Worm (Caenorhabditis elegans) whole organism, young adult: ENCODE data around the gene C47D2.1.

Source experiments
- B0336.3 ChIP-seq: fragments of 200-800 bp; sonication (Bioruptor generic); IDR thresholded peaks from 2 replicates; pipeline ENCODE4 v1.3.6; 2022; ENCODE audit warnings: missing genetic modification characterization, missing compliant biosample characterization
- C06A6.2 ChIP-seq: fragments of 200-800 bp; sonication (Bioruptor generic); conservative IDR thresholded peaks from 2 replicates; pipeline ENCODE4 v1.3.6; 2022; ENCODE audit warnings: missing genetic modification characterization, missing compliant biosample characterization
- C17E4.6 ChIP-seq: fragments of 200-800 bp; sonication (Bioruptor generic); IDR thresholded peaks from 2 replicates; pipeline ENCODE4 v1.3.6; 2022; ENCODE audit warnings: missing genetic modification reagents, missing genetic modification characterization, missing compliant biosample characterization
- F22D6.2 ChIP-seq: sonication (generic microtip); optimal IDR thresholded peaks from 2 replicates; lab custom pipeline; 2016; ENCODE audit warnings: mild to moderate bottlenecking, missing genetic modification characterization, missing compliant biosample characterization
- F23B12.7 ChIP-seq: sonication (generic microtip); optimal IDR thresholded peaks from 2 replicates; lab custom pipeline; 2017; ENCODE audit warnings: missing genetic modification characterization, mild to moderate bottlenecking, missing compliant biosample characterization, antibody characterized with exemption, moderate library complexity; ENCODE audit not compliant: insufficient read depth
- Y95B8A.8 ChIP-seq: fragments of 200-800 bp; sonication (Bioruptor generic); IDR thresholded peaks from 2 replicates; pipeline ENCODE4 v1.3.6; 2022; ENCODE audit warnings: missing genetic modification reagents, missing genetic modification characterization, missing compliant biosample characterization
- ZK185.1 ChIP-seq: sonication (generic microtip); optimal IDR thresholded peaks from 2 replicates; lab custom pipeline; 2016; ENCODE audit warnings: mild to moderate bottlenecking, missing genetic modification characterization, missing compliant biosample characterization; ENCODE audit not compliant: poor library complexity, severe bottlenecking
- akir-1 ChIP-seq: fragments of 200-800 bp; sonication (Bioruptor generic); optimal IDR thresholded peaks from 2 replicates; lab custom pipeline; 2018; ENCODE audit warnings: mild to moderate bottlenecking, missing genetic modification characterization, moderate library complexity, missing compliant biosample characterization
- aptf-3 ChIP-seq: fragments of 200-800 bp; sonication (Bioruptor generic); IDR thresholded peaks from 2 replicates; pipeline ENCODE4 v1.3.6; 2022; ENCODE audit warnings: missing genetic modification characterization, missing compliant biosample characterization
- atf-7 ChIP-seq: sonication (generic microtip); optimal IDR thresholded peaks from 2 replicates; lab custom pipeline; 2017; ENCODE audit warnings: mild to moderate bottlenecking, missing genetic modification characterization, missing compliant biosample characterization
- bed-2 ChIP-seq: fragments of 200-800 bp; sonication (Bioruptor generic); IDR thresholded peaks from 2 replicates; pipeline ENCODE4 v1.3.6; 2022; ENCODE audit warnings: missing genetic modification reagents, missing genetic modification characterization, missing compliant biosample characterization
- cebp-1 ChIP-seq, 2 experiments: fragments of 200-800 bp in 1 of 2; sonication (Bioruptor generic) in 1 of 2; sonication (generic microtip) in 1 of 2; IDR thresholded peaks in 1 of 2; optimal IDR thresholded peaks in 1 of 2; 2 replicates each; pipeline versions ENCODE4 v1.3.6 to Lab custom; 2017 to 2022; ENCODE audit warnings: missing compliant biosample characterization in 2 of 2, missing genetic modification characterization in 2 of 2, mild to moderate bottlenecking in 1 of 2, missing genetic modification reagents in 1 of 2, moderate library complexity in 1 of 2
- cebp-2 ChIP-seq: fragments of 200-800 bp; sonication (Bioruptor generic); IDR thresholded peaks from 2 replicates; pipeline ENCODE4 v1.3.6; 2022; ENCODE audit warnings: missing genetic modification characterization, missing compliant biosample characterization
- ceh-100 ChIP-seq: fragments of 200-800 bp; sonication (Bioruptor generic); IDR thresholded peaks from 2 replicates; pipeline ENCODE4 v1.3.6; 2022; ENCODE audit warnings: missing genetic modification reagents, missing genetic modification characterization, missing compliant biosample characterization
- ceh-27 ChIP-seq: fragments of 200-800 bp; sonication (Bioruptor generic); optimal IDR thresholded peaks from 2 replicates; lab custom pipeline; 2018; ENCODE audit warnings: mild to moderate bottlenecking, missing genetic modification characterization, moderate library complexity, missing compliant biosample characterization
- ceh-79 ChIP-seq: sonication (generic microtip); optimal IDR thresholded peaks from 2 replicates; lab custom pipeline; 2017; ENCODE audit warnings: mild to moderate bottlenecking, missing genetic modification characterization, missing compliant biosample characterization
- die-1 ChIP-seq: sonication (generic microtip); optimal IDR thresholded peaks from 2 replicates; lab custom pipeline; 2016; ENCODE audit warnings: missing genotype, mild to moderate bottlenecking, missing genetic modification characterization, missing compliant biosample characterization
- dox-1 ChIP-seq: fragments of 200-800 bp; sonication (Bioruptor generic); IDR thresholded peaks from 2 replicates; pipeline ENCODE4 v1.3.6; 2022; ENCODE audit warnings: missing genetic modification reagents, missing genetic modification characterization, missing compliant biosample characterization
- ets-4 ChIP-seq: fragments of 200-800 bp; sonication (Bioruptor generic); optimal IDR thresholded peaks from 2 replicates; lab custom pipeline; 2018; ENCODE audit warnings: mild to moderate bottlenecking, missing genetic modification characterization, missing compliant biosample characterization
- gei-17 ChIP-seq: fragments of 200-800 bp; sonication (Bioruptor generic); optimal IDR thresholded peaks from 2 replicates; lab custom pipeline; 2018; ENCODE audit warnings: mild to moderate bottlenecking, missing genetic modification characterization, missing compliant biosample characterization
- hmg-1.2 ChIP-seq: fragments of 200-800 bp; sonication (Bioruptor generic); IDR thresholded peaks from 2 replicates; pipeline ENCODE4 v1.3.6; 2022; ENCODE audit warnings: missing genetic modification reagents, missing genetic modification characterization, missing compliant biosample characterization
- let-607 ChIP-seq, 2 experiments: fragments of 200-800 bp in 1 of 2; sonication (Bioruptor generic) in 1 of 2; sonication (generic microtip) in 1 of 2; optimal IDR thresholded peaks; 2 replicates each; lab custom pipeline; 2016 to 2018; ENCODE audit warnings: mild to moderate bottlenecking in 2 of 2, missing compliant biosample characterization in 2 of 2, missing genetic modification characterization in 2 of 2, moderate library complexity in 2 of 2, missing genotype in 1 of 2
- lin-26 ChIP-seq: fragments of 200-800 bp; sonication (Bioruptor generic); IDR thresholded peaks from 2 replicates; pipeline ENCODE4 v1.3.6; 2022; ENCODE audit warnings: missing genetic modification reagents, missing genetic modification characterization, missing compliant biosample characterization
- lin-40 ChIP-seq: sonication (generic microtip); optimal IDR thresholded peaks from 2 replicates; lab custom pipeline; 2016; ENCODE audit warnings: missing genetic modification characterization, mild to moderate bottlenecking, missing compliant biosample characterization, missing genotype, missing genetic modification reagents
- lin-54 ChIP-seq: fragments of 200-800 bp; sonication (Bioruptor generic); optimal IDR thresholded peaks from 2 replicates; lab custom pipeline; 2018; ENCODE audit warnings: mild to moderate bottlenecking, missing genetic modification characterization, missing compliant biosample characterization
- lir-1 ChIP-seq: fragments of 200-800 bp; sonication (Bioruptor generic); conservative IDR thresholded peaks from 2 replicates; pipeline ENCODE4 v1.3.6; 2022; ENCODE audit warnings: missing genetic modification reagents, missing genetic modification characterization, missing compliant biosample characterization
- mcd-1 ChIP-seq: fragments of 200-800 bp; sonication (Bioruptor generic); IDR thresholded peaks from 2 replicates; pipeline ENCODE4 v1.3.6; 2022; ENCODE audit warnings: missing genetic modification reagents, missing genetic modification characterization, missing compliant biosample characterization
- mes-4 ChIP-seq: sonication (generic microtip); optimal IDR thresholded peaks from 2 replicates; lab custom pipeline; 2016; ENCODE audit warnings: missing genotype, missing genetic modification characterization, missing compliant biosample characterization
- mxl-1 ChIP-seq: sonication (generic microtip); optimal IDR thresholded peaks from 2 replicates; lab custom pipeline; 2016; ENCODE audit warnings: missing genetic modification characterization, missing compliant biosample characterization
- nfyb-1 ChIP-seq: fragments of 200-800 bp; sonication (Bioruptor generic); IDR thresholded peaks from 2 replicates; pipeline ENCODE4 v1.3.6; 2022; ENCODE audit warnings: missing genetic modification reagents, missing genetic modification characterization, missing compliant biosample characterization
- nhr-120 ChIP-seq: fragments of 200-800 bp; sonication (Bioruptor generic); IDR thresholded peaks from 2 replicates; pipeline ENCODE4 v1.3.6; 2022; ENCODE audit warnings: missing genetic modification characterization, missing compliant biosample characterization
- nhr-179 ChIP-seq: sonication (generic microtip); optimal IDR thresholded peaks from 2 replicates; lab custom pipeline; 2016; ENCODE audit warnings: mild to moderate bottlenecking, missing genetic modification characterization, missing compliant biosample characterization
- nhr-80 ChIP-seq: sonication (generic microtip); optimal IDR thresholded peaks from 2 replicates; lab custom pipeline; 2016; ENCODE audit warnings: missing genetic modification characterization, missing compliant biosample characterization
- pbrm-1 ChIP-seq: fragments of 200-800 bp; sonication (Bioruptor generic); IDR thresholded peaks from 2 replicates; pipeline ENCODE4 v1.3.6; 2022; ENCODE audit warnings: missing genetic modification reagents, missing genetic modification characterization, missing compliant biosample characterization
- pha-4 ChIP-seq: fragments of 150-350 bp; sonication (generic microtip); optimal IDR thresholded peaks from 2 replicates; lab custom pipeline; 2014; ENCODE audit warnings: missing biosample characterization, missing genetic modification reagents, missing genetic modification characterization
- rcor-1 ChIP-seq: fragments of 200-800 bp; sonication (Bioruptor generic); IDR thresholded peaks from 2 replicates; pipeline ENCODE4 v1.3.6; 2022; ENCODE audit warnings: missing genetic modification reagents, missing genetic modification characterization, missing compliant biosample characterization
- repo-1 ChIP-seq: sonication (generic microtip); optimal IDR thresholded peaks from 2 replicates; lab custom pipeline; 2017; ENCODE audit warnings: mild to moderate bottlenecking, missing genetic modification characterization, missing compliant biosample characterization
- snpc-3.4 ChIP-seq: sonication (generic microtip); optimal IDR thresholded peaks from 2 replicates; lab custom pipeline; 2017; ENCODE audit warnings: missing genetic modification characterization, mild to moderate bottlenecking, missing compliant biosample characterization, antibody characterized with exemption, moderate library complexity, missing genotype, missing genetic modification reagents
- snpc-4 ChIP-seq, 5 experiments: fragments of 150-350 bp in 1 of 5; sonication (generic microtip) in 4 of 5; optimal IDR thresholded peaks; 2 replicates each; lab custom pipeline; 2014 to 2018; ENCODE audit warnings: missing genetic modification characterization in 5 of 5, missing biosample characterization in 3 of 5, antibody characterized with exemption in 2 of 5, mild to moderate bottlenecking in 2 of 5, missing compliant biosample characterization in 2 of 5, missing genotype in 2 of 5, moderate library complexity in 2 of 5, missing genetic modification reagents in 1 of 5
- somi-1 ChIP-seq: fragments of 200-800 bp; sonication (Bioruptor generic); optimal IDR thresholded peaks from 2 replicates; lab custom pipeline; 2018; ENCODE audit warnings: mild to moderate bottlenecking, missing genetic modification characterization, missing compliant biosample characterization
- tlf-1 ChIP-seq: fragments of 200-800 bp; sonication (Bioruptor generic); optimal IDR thresholded peaks from 2 replicates; lab custom pipeline; 2018; ENCODE audit warnings: mild to moderate bottlenecking, missing genetic modification characterization, missing compliant biosample characterization
- unc-62 ChIP-seq: fragments of 150-350 bp; optimal IDR thresholded peaks from 2 replicates; lab custom pipeline; 2014; ENCODE audit warnings: missing biosample characterization, missing genetic modification reagents, missing genetic modification characterization
- zfh-2 ChIP-seq: fragments of 200-800 bp; sonication (Bioruptor generic); conservative IDR thresholded peaks from 2 replicates; pipeline ENCODE4 v1.3.6; 2022; ENCODE audit warnings: missing genetic modification reagents, missing genetic modification characterization, missing compliant biosample characterization
- ztf-26 ChIP-seq: sonication (generic microtip); optimal IDR thresholded peaks from 2 replicates; lab custom pipeline; 2017; ENCODE audit warnings: missing genetic modification characterization, missing compliant biosample characterization

C47D2.1 gene

DNA sequence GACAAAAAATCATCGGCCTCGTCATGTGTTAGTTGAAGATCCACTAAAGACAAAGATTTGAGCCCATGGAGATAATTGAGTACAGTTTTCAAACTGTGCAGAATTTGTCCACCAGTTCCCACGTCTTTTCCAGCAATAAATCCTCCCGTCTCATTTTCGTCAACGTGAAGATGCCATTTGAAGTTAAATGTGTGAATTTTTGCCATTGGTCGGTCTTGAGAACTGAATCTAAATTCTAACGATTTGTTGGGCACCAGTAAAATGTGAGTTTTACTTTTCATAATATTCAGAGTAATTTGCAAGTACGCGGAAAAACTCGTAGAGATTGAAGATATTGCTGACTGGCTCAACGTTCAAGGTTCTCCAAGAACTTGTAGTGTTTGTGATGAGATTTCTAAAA is 15.7 kb downstream of the C47D2.1 start:
- TF ChIP-seq nhr-120 (GFP tag; lab: Robert Waterston, UW) (no peak), mxl-1 (no peak), ceh-79 (tag; lab: Kevin White, UChicago) (no peak), aptf-3 (GFP tag; lab: Robert Waterston, UW) (no peak), F22D6.2 (tag; lab: Kevin White, UChicago) (no peak), ZK185.1 (tag; lab: Kevin White, UChicago) (no peak), tlf-1 (no peak), zfh-2 (no peak), snpc-4 (GFP tag; optimal IDR thresholded peaks at IDR 0.05; lab: Kevin White, UChicago) (no peak), snpc-4 (tag; optimal IDR thresholded peaks at IDR 0.05; lab: Kevin White, UChicago) (no peak), nhr-80 (tag; lab: Kevin White, UChicago) (no peak), die-1 (tag; lab: Kevin White, UChicago) (no peak), snpc-3.4 (tag; lab: Kevin White, UChicago) (no peak), pha-4 (no peak), atf-7 (tag; lab: Kevin White, UChicago) (no peak)

DNA sequence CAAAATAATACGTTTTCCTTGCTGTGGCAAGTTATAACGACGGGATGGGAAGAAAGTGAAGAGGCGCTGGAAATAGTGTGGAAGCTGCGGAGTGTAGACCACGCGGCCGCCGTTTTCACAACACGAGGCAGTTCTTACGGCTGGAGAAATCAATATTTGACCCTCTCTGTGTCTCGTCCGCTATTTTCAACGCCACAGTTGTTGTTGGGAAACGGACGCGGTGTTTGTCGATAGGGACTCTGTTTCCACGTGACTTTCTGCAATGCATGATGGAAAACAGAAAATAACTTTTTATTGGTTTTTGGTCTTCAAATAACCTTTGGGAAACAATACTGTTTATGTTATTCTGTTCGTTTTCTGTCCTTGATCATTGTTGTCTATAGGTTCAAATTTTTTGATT is 17.0 kb downstream of the C47D2.1 start, which contains the start of gene K02A6.3:
TSS of gene K02A6.3 (minus strand) at position 74 of the 400 bp plus-strand sequence.
- no peak for TF ChIP-seq akir-1 (GFP tag; lab: Kevin White, UChicago)
- no peak for TF ChIP-seq C17E4.6
- peak; percentile 91 for TF ChIP-seq B0336.3
- TF ChIP-seq mcd-1: peak; percentile 54
- peak; percentile 78 for TF ChIP-seq hmg-1.2 (GFP tag; lab: Robert Waterston, UW)
- TF ChIP-seq tlf-1: peak; percentile 66
- peak; percentile 42; the same call in 1 of the 2 replicates for TF ChIP-seq lin-26 (GFP tag; lab: Robert Waterston, UW)
- TF ChIP-seq gei-17 (GFP tag; lab: Kevin White, UChicago): peak; percentile 75
- no peak for TF ChIP-seq mes-4 (tag; lab: Kevin White, UChicago)
- TF ChIP-seq rcor-1 (GFP tag; lab: Robert Waterston, UW): peak; percentile 21; the same call in 1 of the 2 replicates
- TF ChIP-seq snpc-4 (GFP tag; optimal IDR thresholded peaks at IDR 0.05; lab: Kevin White, UChicago): no peak
- peak in 2 of 4 experiments; percentile 51 for TF ChIP-seq snpc-4 (tag; optimal IDR thresholded peaks at IDR 0.05; lab: Kevin White, UChicago)
- peak; percentile 57 for TF ChIP-seq repo-1
- TF ChIP-seq lir-1 (GFP tag; lab: Robert Waterston, UW): 0 out of 2 replicates have a peak, but pooled peaks have one; percentile 22
- peak; percentile 88 for TF ChIP-seq dox-1 (GFP tag; lab: Robert Waterston, UW)
- TF ChIP-seq cebp-2 (GFP tag; lab: Robert Waterston, UW): no peak
- peak; percentile 46 for TF ChIP-seq lin-54
- TF ChIP-seq bed-2 (GFP tag; lab: Robert Waterston, UW): no peak
- TF ChIP-seq nfyb-1 (GFP tag; lab: Robert Waterston, UW): peak; percentile 76
- peak; percentile 57; the same call in 1 of the 2 replicates for TF ChIP-seq Y95B8A.8 (GFP tag; lab: Robert Waterston, UW)
- TF ChIP-seq F22D6.2 (tag; lab: Kevin White, UChicago): peak; percentile 78
- TF ChIP-seq F23B12.7 (tag; lab: Kevin White, UChicago): peak; percentile 51
- TF ChIP-seq ceh-100 (GFP tag; lab: Robert Waterston, UW): peak; percentile 34; the same call in 1 of the 2 replicates
- peak; percentile 51 for TF ChIP-seq ets-4
- no peak for TF ChIP-seq nhr-179
- TF ChIP-seq atf-7 (tag; lab: Kevin White, UChicago): peak; percentile 74
- peak; percentile 86 for TF ChIP-seq somi-1 (GFP tag; lab: Kevin White, UChicago)
- TF ChIP-seq ztf-26 (tag; lab: Kevin White, UChicago): peak; percentile 90
- TF ChIP-seq die-1 (tag; lab: Kevin White, UChicago): peak; percentile 2
- TF ChIP-seq C06A6.2 (GFP tag; lab: Robert Waterston, UW): peak; percentile 82
- no peak for TF ChIP-seq ceh-79 (tag; lab: Kevin White, UChicago)
- TF ChIP-seq cebp-1 (GFP tag; IDR thresholded peaks at IDR 0.05; lab: Robert Waterston, UW): peak; percentile 67; the same call in 1 of the 2 replicates
- TF ChIP-seq cebp-1 (tag; optimal IDR thresholded peaks at IDR 0.05; lab: Kevin White, UChicago): peak; percentile 93
- peak; percentile 58 for TF ChIP-seq pha-4
- peak; percentile 92 for TF ChIP-seq nhr-80 (tag; lab: Kevin White, UChicago)
- TF ChIP-seq let-607 (tag; optimal IDR thresholded peaks at IDR 0.05; lab: Kevin White, UChicago): peak; percentile 60 to 70
- peak; percentile 15 for TF ChIP-seq unc-62 (GFP tag; lab: Kevin White, UChicago)
- TF ChIP-seq pbrm-1 (GFP tag; lab: Robert Waterston, UW): peak; percentile 60; the same call in 1 of the 2 replicates
- TF ChIP-seq ceh-27 (GFP tag; lab: Kevin White, UChicago): peak; percentile 74
- peak; percentile 88 for TF ChIP-seq lin-40
